Fruit fly (Drosophila melanogaster) whole organism, embryonic: ENCODE data around the gene mTTF.

Experiments
- CG17568 ChIP-seq: fragments of 200-800 bp; sonication (Bioruptor generic); optimal IDR thresholded peaks from 2 replicates; lab custom pipeline; 2018; ENCODE audit warnings: missing biosample characterization, mild to moderate bottlenecking, missing genetic modification characterization, moderate library complexity
- CG31224 ChIP-seq: fragments of 200-800 bp; sonication (Bioruptor generic); IDR thresholded peaks from 2 replicates; pipeline ENCODE4 v1.3.6; 2022; ENCODE audit warnings: missing biosample characterization, missing genetic modification characterization
- ranshi ChIP-seq: fragments of 200-800 bp; sonication (Bioruptor generic); IDR thresholded peaks from 2 replicates; pipeline ENCODE4 v1.3.6; 2022; ENCODE audit warnings: missing biosample characterization, missing genetic modification characterization
- vnd ChIP-seq: fragments of 200-800 bp; sonication (Bioruptor generic); IDR thresholded peaks from 3 replicates; pipeline ENCODE4 v1.3.6; 2022; ENCODE audit warnings: missing biosample characterization, missing genetic modification characterization; ENCODE audit not compliant: partially characterized antibody

dm6 chr2L:14337940-14338339 lies 10.7 kb downstream of the mTTF start, which contains the start of gene CG15286:
- TF ChIP-seq vnd (no peak), CG17568 (no peak), ranshi (GFP tag; lab: Robert Waterston, UW) (no peak), CG31224 (GFP tag; lab: Robert Waterston, UW) (no peak)
